Worm (Caenorhabditis elegans) whole organism, young adult: ENCODE results near the gene F56F10.1.
A peak's percentile ranks its signal among the peaks of the same experiment; 100 is the strongest.

ENCODE experiments used
- C06A6.2 ChIP-seq: fragments of 200-800 bp; sonication (Bioruptor generic); conservative IDR thresholded peaks from 2 replicates; pipeline ENCODE4 v1.3.6; 2022; ENCODE audit warnings: missing genetic modification characterization, missing compliant biosample characterization
- F23B12.7 ChIP-seq: sonication (generic microtip); optimal IDR thresholded peaks from 2 replicates; lab custom pipeline; 2017; ENCODE audit warnings: missing genetic modification characterization, mild to moderate bottlenecking, missing compliant biosample characterization, antibody characterized with exemption, moderate library complexity; ENCODE audit not compliant: insufficient read depth
- F37B4.10 ChIP-seq: fragments of 200-800 bp; sonication (Bioruptor generic); IDR thresholded peaks from 2 replicates; pipeline ENCODE4 v1.3.6; 2022; ENCODE audit warnings: missing genetic modification characterization, missing compliant biosample characterization
- F52B5.7 ChIP-seq: sonication (generic microtip); optimal IDR thresholded peaks from 2 replicates; lab custom pipeline; 2016; ENCODE audit warnings: mild to moderate bottlenecking, missing genetic modification characterization, missing compliant biosample characterization
- Y67H2A.10 ChIP-seq: fragments of 200-800 bp; sonication (Bioruptor generic); conservative IDR thresholded peaks from 2 replicates; pipeline ENCODE4 v1.3.6; 2022; ENCODE audit warnings: missing genetic modification reagents, missing genetic modification characterization, missing compliant biosample characterization
- Y79H2A.3 ChIP-seq: fragments of 200-800 bp; sonication (Bioruptor generic); conservative IDR thresholded peaks from 2 replicates; pipeline ENCODE4 v1.3.6; 2022; ENCODE audit warnings: missing genetic modification reagents, missing genetic modification characterization, missing compliant biosample characterization
- bed-1 ChIP-seq: fragments of 200-800 bp; sonication (Bioruptor generic); IDR thresholded peaks from 2 replicates; pipeline ENCODE4 v1.3.6; 2022; ENCODE audit warnings: missing genetic modification reagents, missing genetic modification characterization, missing compliant biosample characterization
- ceh-58 ChIP-seq: fragments of 200-800 bp; sonication (Bioruptor generic); IDR thresholded peaks from 2 replicates; pipeline ENCODE4 v1.3.6; 2022; ENCODE audit warnings: missing genetic modification characterization, missing compliant biosample characterization
- chd-7 ChIP-seq: sonication (generic microtip); optimal IDR thresholded peaks from 2 replicates; lab custom pipeline; 2016; ENCODE audit warnings: mild to moderate bottlenecking, missing genetic modification characterization, moderate library complexity, missing compliant biosample characterization
- efl-1 ChIP-seq: fragments of 150-350 bp; optimal IDR thresholded peaks from 2 replicates; lab custom pipeline; 2014; ENCODE audit warnings: missing biosample characterization, missing genetic modification reagents, missing genetic modification characterization
- egrh-3 ChIP-seq: fragments of 200-800 bp; sonication (Bioruptor generic); IDR thresholded peaks from 2 replicates; pipeline ENCODE4 v1.3.6; 2022; ENCODE audit warnings: missing genetic modification reagents, missing genetic modification characterization, missing compliant biosample characterization
- gei-17 ChIP-seq: fragments of 200-800 bp; sonication (Bioruptor generic); optimal IDR thresholded peaks from 2 replicates; lab custom pipeline; 2018; ENCODE audit warnings: mild to moderate bottlenecking, missing genetic modification characterization, missing compliant biosample characterization
- hlh-12 ChIP-seq: sonication (generic microtip); optimal IDR thresholded peaks from 2 replicates; lab custom pipeline; 2016; ENCODE audit warnings: missing genetic modification characterization, missing compliant biosample characterization
- hsf-1 ChIP-seq: fragments of 200-800 bp; sonication (Bioruptor generic); IDR thresholded peaks from 2 replicates; pipeline ENCODE4 v1.3.6; 2022; ENCODE audit warnings: missing genetic modification reagents, missing genetic modification characterization, missing compliant biosample characterization
- lin-35 ChIP-seq, 3 experiments: fragments of 150-350 bp in 2 of 3; sonication (generic microtip) in 1 of 3; optimal IDR thresholded peaks; 2 replicates each; lab custom pipeline; 2014 to 2018; ENCODE audit warnings: missing biosample characterization in 3 of 3, missing genetic modification characterization in 3 of 3, missing genetic modification reagents in 3 of 3
- lir-1 ChIP-seq: fragments of 200-800 bp; sonication (Bioruptor generic); conservative IDR thresholded peaks from 2 replicates; pipeline ENCODE4 v1.3.6; 2022; ENCODE audit warnings: missing genetic modification reagents, missing genetic modification characterization, missing compliant biosample characterization
- madf-3 ChIP-seq: fragments of 200-800 bp; sonication (Bioruptor generic); IDR thresholded peaks from 2 replicates; pipeline ENCODE4 v1.3.6; 2022; ENCODE audit warnings: missing genetic modification reagents, missing genetic modification characterization, missing compliant biosample characterization
- mcd-1 ChIP-seq: fragments of 200-800 bp; sonication (Bioruptor generic); IDR thresholded peaks from 2 replicates; pipeline ENCODE4 v1.3.6; 2022; ENCODE audit warnings: missing genetic modification reagents, missing genetic modification characterization, missing compliant biosample characterization
- mxl-1 ChIP-seq: sonication (generic microtip); optimal IDR thresholded peaks from 2 replicates; lab custom pipeline; 2016; ENCODE audit warnings: missing genetic modification characterization, missing compliant biosample characterization
- nfya-2 ChIP-seq: fragments of 200-800 bp; sonication (Bioruptor generic); IDR thresholded peaks from 2 replicates; pipeline ENCODE4 v1.3.6; 2022; ENCODE audit warnings: missing genetic modification reagents, missing genetic modification characterization, missing compliant biosample characterization
- pbrm-1 ChIP-seq: fragments of 200-800 bp; sonication (Bioruptor generic); IDR thresholded peaks from 2 replicates; pipeline ENCODE4 v1.3.6; 2022; ENCODE audit warnings: missing genetic modification reagents, missing genetic modification characterization, missing compliant biosample characterization
- rcor-1 ChIP-seq: fragments of 200-800 bp; sonication (Bioruptor generic); IDR thresholded peaks from 2 replicates; pipeline ENCODE4 v1.3.6; 2022; ENCODE audit warnings: missing genetic modification reagents, missing genetic modification characterization, missing compliant biosample characterization
- rpc-1 ChIP-seq, 2 experiments: fragments of 150-350 bp in 1 of 2; sonication (generic microtip) in 1 of 2; optimal IDR thresholded peaks; 2 replicates each; lab custom pipeline; 2014 to 2018; ENCODE audit warnings: missing biosample characterization in 1 of 2, missing genetic modification characterization in 1 of 2, missing genetic modification reagents in 1 of 2, missing genotype in 1 of 2
- snpc-1.3 ChIP-seq: sonication (generic microtip); optimal IDR thresholded peaks from 2 replicates; lab custom pipeline; 2017; ENCODE audit warnings: missing genetic modification characterization, mild to moderate bottlenecking, missing compliant biosample characterization, antibody characterized with exemption, moderate library complexity, missing genotype, missing genetic modification reagents; ENCODE audit not compliant: insufficient read depth
- snpc-3.4 ChIP-seq: sonication (generic microtip); optimal IDR thresholded peaks from 2 replicates; lab custom pipeline; 2017; ENCODE audit warnings: missing genetic modification characterization, mild to moderate bottlenecking, missing compliant biosample characterization, antibody characterized with exemption, moderate library complexity, missing genotype, missing genetic modification reagents
- tbp1 ChIP-seq: fragments of 200-800 bp; sonication (Bioruptor generic); optimal IDR thresholded peaks from 2 replicates; lab custom pipeline; 2018; ENCODE audit warnings: mild to moderate bottlenecking, missing genetic modification characterization, missing compliant biosample characterization
- tlf-1 ChIP-seq: fragments of 200-800 bp; sonication (Bioruptor generic); optimal IDR thresholded peaks from 2 replicates; lab custom pipeline; 2018; ENCODE audit warnings: mild to moderate bottlenecking, missing genetic modification characterization, missing compliant biosample characterization
- unc-130 ChIP-seq: sonication (generic microtip); optimal IDR thresholded peaks from 2 replicates; lab custom pipeline; 2016; ENCODE audit warnings: missing genetic modification reagents, missing genetic modification characterization, missing compliant biosample characterization
- xnd-1 ChIP-seq: sonication (generic microtip); optimal IDR thresholded peaks from 2 replicates; lab custom pipeline; 2016; ENCODE audit warnings: missing genotype, missing genetic modification reagents, missing genetic modification characterization, missing compliant biosample characterization
- zfh-2 ChIP-seq: fragments of 200-800 bp; sonication (Bioruptor generic); conservative IDR thresholded peaks from 2 replicates; pipeline ENCODE4 v1.3.6; 2022; ENCODE audit warnings: missing genetic modification reagents, missing genetic modification characterization, missing compliant biosample characterization
- zim-3 ChIP-seq: sonication (generic microtip); optimal IDR thresholded peaks from 2 replicates; lab custom pipeline; 2017; ENCODE audit warnings: mild to moderate bottlenecking, missing genetic modification characterization, moderate library complexity, missing compliant biosample characterization
- ztf-18 ChIP-seq: sonication (generic microtip); optimal IDR thresholded peaks from 2 replicates; lab custom pipeline; 2016; ENCODE audit warnings: missing genotype, mild to moderate bottlenecking, missing genetic modification characterization, missing compliant biosample characterization
- ztf-28 ChIP-seq: fragments of 200-800 bp; sonication (Bioruptor generic); IDR thresholded peaks from 2 replicates; pipeline ENCODE4 v1.3.6; 2022; ENCODE audit warnings: missing genetic modification reagents, missing genetic modification characterization, missing compliant biosample characterization

The F56F10.1 gene

DNA sequence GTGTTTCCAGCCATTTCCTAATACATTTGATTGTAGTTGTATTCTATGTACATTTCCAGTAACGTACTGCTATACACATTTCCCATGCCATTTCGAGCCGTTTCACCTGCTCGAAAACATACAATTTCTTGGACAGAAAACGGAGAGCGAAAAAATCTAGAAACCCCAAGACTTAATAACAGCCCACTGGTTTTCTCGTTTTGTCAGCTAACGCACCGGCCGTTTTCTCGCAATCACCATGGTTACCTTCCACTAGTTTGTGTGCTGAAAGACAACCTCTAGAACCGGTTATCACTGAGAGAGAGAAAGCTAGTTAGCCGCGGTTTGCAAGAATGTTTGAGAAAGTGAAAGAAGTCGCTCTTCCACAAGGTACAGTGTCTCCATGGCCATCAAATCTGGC is 42.2 kb upstream of the F56F10.1 start:
- no peak for TF ChIP-seq F52B5.7 (tag; lab: Kevin White, UChicago)
- no peak for TF ChIP-seq Y79H2A.3
- no peak for TF ChIP-seq F23B12.7
- no peak for TF ChIP-seq efl-1
- TF ChIP-seq mxl-1 (tag; lab: Kevin White, UChicago): no peak
- no peak for TF ChIP-seq C06A6.2 (GFP tag; lab: Robert Waterston, UW)
- TF ChIP-seq ztf-18: no peak
- TF ChIP-seq lin-35 (GFP tag; optimal IDR thresholded peaks at IDR 0.05; lab: Kevin White, UChicago): no peak
- no peak for TF ChIP-seq lir-1
- no peak for TF ChIP-seq hlh-12
- no peak for TF ChIP-seq tlf-1 (GFP tag; lab: Kevin White, UChicago)

DNA sequence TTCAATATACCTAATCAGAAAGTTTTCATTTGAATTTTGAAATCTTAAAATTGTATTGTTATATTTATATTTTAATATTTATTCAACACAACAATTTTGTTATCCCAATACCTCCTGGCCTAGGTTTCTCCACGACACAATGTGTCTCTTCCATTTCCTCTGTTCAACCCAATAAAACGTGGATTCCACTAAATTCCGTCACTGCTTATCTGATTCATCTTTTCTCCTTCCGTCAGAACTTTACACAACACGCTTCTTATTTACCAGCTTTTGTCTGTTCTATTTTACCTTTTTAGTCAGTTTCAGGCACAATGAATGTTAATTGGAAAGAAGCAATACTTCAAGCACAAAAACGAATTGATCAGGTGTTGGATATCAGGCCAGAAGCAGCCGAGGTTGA is 37.9 kb upstream of the F56F10.1 start, which contains the start of gene F39H12.1:
TSS of gene F39H12.1 (plus strand) at position 301 of the 400 bp plus-strand sequence.
- TF ChIP-seq mcd-1 (GFP tag; lab: Robert Waterston, UW) (no peak), nfya-2 (GFP tag; lab: Robert Waterston, UW) (no peak), ceh-58 (GFP tag; lab: Robert Waterston, UW) (no peak), ztf-28 (GFP tag; lab: Robert Waterston, UW) (no peak), rpc-1 (optimal IDR thresholded peaks at IDR 0.05; lab: Kevin White, UChicago) (no peak), rpc-1 (tag; optimal IDR thresholded peaks at IDR 0.05; lab: Kevin White, UChicago) (no peak), xnd-1 (no peak), tbp1 (no peak), Y79H2A.3 (no peak), gei-17 (GFP tag; lab: Kevin White, UChicago) (no peak), ztf-18 (no peak)

DNA sequence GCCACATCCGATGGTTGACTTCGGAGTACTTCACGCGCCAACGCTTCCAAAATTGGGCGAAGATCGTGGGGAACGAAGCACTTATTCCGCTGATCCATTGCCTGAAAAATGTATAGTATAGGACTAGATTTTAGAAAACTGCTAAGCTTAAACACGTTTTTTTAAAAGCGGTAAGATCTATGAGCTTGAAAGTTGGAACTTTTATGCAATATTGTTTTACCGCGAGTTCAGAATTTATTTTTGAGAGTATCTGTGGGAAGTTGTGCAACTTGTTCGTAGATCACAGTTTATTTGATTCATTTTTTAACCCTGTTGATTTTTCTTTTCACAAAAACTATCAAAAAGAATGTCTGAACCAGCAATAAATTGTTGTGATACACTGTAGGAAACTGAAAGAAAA is 31.0 kb upstream of the F56F10.1 start, which contains the start of gene F39H12.3:
TSS of gene F39H12.3 (minus strand) at position 101 of the 400 bp plus-strand sequence.
- TF ChIP-seq chd-7: no peak
- no peak for TF ChIP-seq F37B4.10
- no peak for TF ChIP-seq bed-1 (GFP tag; lab: Robert Waterston, UW)

DNA sequence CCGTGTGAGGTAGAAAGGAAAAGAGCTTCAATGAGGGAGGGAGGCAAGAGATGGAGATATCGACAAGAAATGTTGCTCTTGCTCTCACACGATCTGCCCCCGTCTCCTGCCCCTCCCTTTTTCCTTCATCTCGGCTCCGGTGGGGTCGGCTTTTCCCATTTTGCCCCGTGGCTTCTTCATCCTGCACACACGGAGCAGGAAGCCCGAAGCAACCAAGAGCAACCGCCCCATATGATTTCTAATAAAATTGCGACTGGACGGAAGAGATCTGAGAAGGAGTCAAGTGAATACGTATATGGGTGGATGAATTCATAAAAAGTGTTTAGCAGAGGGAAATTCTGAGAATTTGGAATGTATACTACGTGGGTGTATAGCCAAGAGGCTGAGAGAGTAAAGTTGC is 27.8 kb upstream of the F56F10.1 start:
- no peak for TF ChIP-seq pbrm-1 (GFP tag; lab: Robert Waterston, UW)
- TF ChIP-seq unc-130 (GFP tag; lab: Kevin White, UChicago): no peak
- TF ChIP-seq egrh-3 (GFP tag; lab: Robert Waterston, UW): peak; percentile 14; the same call in 1 of the 2 replicates
- TF ChIP-seq madf-3 (GFP tag; lab: Robert Waterston, UW): 0 out of 2 replicates have a peak, but pooled peaks have one; percentile 42
- TF ChIP-seq snpc-3.4: no peak
- no peak for TF ChIP-seq Y67H2A.10 (GFP tag; lab: Robert Waterston, UW)
- TF ChIP-seq hsf-1: no peak
- TF ChIP-seq tlf-1 (GFP tag; lab: Kevin White, UChicago): no peak
- TF ChIP-seq rcor-1 (GFP tag; lab: Robert Waterston, UW): peak; percentile 16; the same call in 1 of the 2 replicates
- peak; percentile 94 for TF ChIP-seq zfh-2 (GFP tag; lab: Robert Waterston, UW)
- TF ChIP-seq, all 124 proteins: peak for 4

DNA sequence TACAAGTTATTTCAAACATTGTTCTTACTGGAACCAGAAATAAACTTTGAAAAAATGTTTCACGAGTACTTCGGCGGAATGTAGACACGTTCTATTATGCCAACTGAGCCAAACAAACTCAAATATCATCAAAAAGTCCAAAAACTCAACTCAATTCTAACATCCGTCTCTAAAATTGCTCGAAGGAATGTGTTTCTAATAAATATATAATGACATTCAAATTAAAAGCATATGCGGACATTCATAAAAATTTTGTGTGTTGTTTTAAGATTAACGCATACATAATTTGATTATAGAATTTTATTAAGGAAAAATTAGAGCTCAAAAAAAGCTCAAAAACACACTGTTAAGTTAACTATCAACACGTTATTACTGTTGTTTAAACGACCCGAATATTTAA is 27.0 kb upstream of the F56F10.1 start:
- TF ChIP-seq efl-1: no peak
- no peak for TF ChIP-seq chd-7
- TF ChIP-seq zim-3: no peak
- no peak for TF ChIP-seq snpc-1.3 (tag; lab: Kevin White, UChicago)
